Fruit fly (Drosophila melanogaster) whole organism, embryonic: ENCODE measurements around the gene Mur2B.

Experiments used
- Bgb ChIP-seq: fragments of 200-800 bp; sonication (Bioruptor generic); IDR thresholded peaks from 2 replicates; pipeline ENCODE4 v1.3.6; 2022; ENCODE audit warnings: missing biosample characterization, missing genetic modification characterization; ENCODE audit not compliant: partially characterized antibody
- CG11085 ChIP-seq: fragments of 200-800 bp; sonication (Bioruptor generic); IDR thresholded peaks from 2 replicates; pipeline ENCODE4 v1.3.6; 2022; ENCODE audit warnings: missing biosample characterization, missing genetic modification characterization
- CG11247 ChIP-seq: fragments of 200-800 bp; sonication (Bioruptor generic); IDR thresholded peaks from 2 replicates; pipeline ENCODE4 v1.3.6; 2022; ENCODE audit warnings: missing biosample characterization, missing genetic modification characterization
- CG12104 ChIP-seq: fragments of 200-800 bp; sonication (Bioruptor generic); optimal IDR thresholded peaks from 3 replicates; lab custom pipeline; 2016; ENCODE audit warnings: missing biosample characterization, missing genetic modification characterization
- CG12942 ChIP-seq: fragments of 200-800 bp; sonication (Bioruptor generic); optimal IDR thresholded peaks from 3 replicates; lab custom pipeline; 2016; ENCODE audit warnings: missing biosample characterization, missing genetic modification characterization
- CG13123 ChIP-seq: fragments of 200-800 bp; sonication (Bioruptor generic); optimal IDR thresholded peaks from 2 replicates; lab custom pipeline; 2016; ENCODE audit warnings: missing biosample characterization, missing genetic modification characterization
- CG13287 ChIP-seq: fragments of 200-800 bp; sonication (Bioruptor generic); IDR thresholded peaks from 2 replicates; pipeline ENCODE4 v1.3.6; 2022; ENCODE audit warnings: missing biosample characterization, missing genetic modification characterization; ENCODE audit not compliant: partially characterized antibody
- CG13296 ChIP-seq: fragments of 200-800 bp; sonication (Bioruptor generic); optimal IDR thresholded peaks from 3 replicates; lab custom pipeline; 2018; ENCODE audit warnings: missing biosample characterization, mild to moderate bottlenecking, missing genetic modification characterization
- CG15514 ChIP-seq: fragments of 200-800 bp; sonication (Bioruptor generic); optimal IDR thresholded peaks from 3 replicates; lab custom pipeline; 2017; ENCODE audit warnings: missing biosample characterization, missing genetic modification characterization, mild to moderate bottlenecking, moderate library complexity, missing genetic modification reagents
- CG17186 ChIP-seq: fragments of 200-800 bp; sonication (Bioruptor generic); optimal IDR thresholded peaks from 3 replicates; lab custom pipeline; 2017; ENCODE audit warnings: missing biosample characterization, missing genetic modification reagents, missing genetic modification characterization
- CG2116 ChIP-seq: fragments of 200-800 bp; sonication (Bioruptor generic); optimal IDR thresholded peaks from 3 replicates; lab custom pipeline; 2018; ENCODE audit warnings: missing biosample characterization, mild to moderate bottlenecking, missing genetic modification characterization
- CG32767 ChIP-seq: fragments of 200-800 bp; sonication (Bioruptor generic); IDR thresholded peaks from 2 replicates; pipeline ENCODE4 v1.3.6; 2022; ENCODE audit warnings: missing biosample characterization, missing genetic modification characterization
- CG42726 ChIP-seq: fragments of 200-800 bp; sonication (Bioruptor generic); IDR thresholded peaks from 2 replicates; pipeline ENCODE4 v1.3.6; 2022; ENCODE audit warnings: missing biosample characterization, missing genetic modification characterization; ENCODE audit not compliant: partially characterized antibody
- CG4328 ChIP-seq: fragments of 200-800 bp; sonication (Bioruptor generic); optimal IDR thresholded peaks from 3 replicates; lab custom pipeline; 2017; ENCODE audit warnings: missing biosample characterization, missing genetic modification reagents, missing genetic modification characterization
- CG4360 ChIP-seq: fragments of 200-800 bp; sonication (Bioruptor generic); IDR thresholded peaks from 2 replicates; pipeline ENCODE4 v1.3.6; 2022; ENCODE audit warnings: missing biosample characterization, missing genetic modification characterization
- CG7963 ChIP-seq: fragments of 200-800 bp; sonication (Bioruptor generic); IDR thresholded peaks from 3 replicates; pipeline ENCODE4 v1.3.6; 2022; ENCODE audit warnings: missing biosample characterization, missing genetic modification characterization; ENCODE audit not compliant: partially characterized antibody
- CG7987 ChIP-seq: fragments of 200-800 bp; sonication (Bioruptor generic); optimal IDR thresholded peaks from 2 replicates; lab custom pipeline; 2018; ENCODE audit warnings: missing biosample characterization, mild to moderate bottlenecking, missing genetic modification characterization, moderate library complexity
- Camta ChIP-seq: fragments of 200-800 bp; sonication (Bioruptor generic); optimal IDR thresholded peaks from 2 replicates; lab custom pipeline; 2016; ENCODE audit warnings: missing biosample characterization, missing genetic modification characterization
- Deaf1 ChIP-seq: fragments of 200-800 bp; optimal IDR thresholded peaks from 3 replicates; lab custom pipeline; 2019; ENCODE audit warnings: missing biosample characterization, mild to moderate bottlenecking, missing genetic modification characterization, moderate library complexity
- Dll ChIP-seq: fragments of 200-800 bp; sonication (Bioruptor generic); IDR thresholded peaks from 4 replicates; pipeline ENCODE4 v1.3.6; 2022; ENCODE audit warnings: missing biosample characterization, missing genetic modification characterization; ENCODE audit not compliant: partially characterized antibody
- Dp ChIP-seq: fragments of 200-800 bp; sonication (Bioruptor generic); optimal IDR thresholded peaks from 2 replicates; lab custom pipeline; 2018; ENCODE audit warnings: missing biosample characterization, mild to moderate bottlenecking, missing genetic modification characterization, moderate library complexity
- E2f2 ChIP-seq: fragments of 200-800 bp; sonication (Bioruptor generic); IDR thresholded peaks from 2 replicates; pipeline ENCODE4 v1.3.6; 2022; ENCODE audit warnings: missing biosample characterization, missing genetic modification characterization
- Ets65A ChIP-seq: fragments of 200-800 bp; sonication (Bioruptor generic); peaks from one replicate; lab custom pipeline; 2016; ENCODE audit warnings: missing biosample characterization, missing genetic modification characterization
- Ets97D ChIP-seq: fragments of 200-800 bp; sonication (Bioruptor generic); optimal IDR thresholded peaks from 3 replicates; lab custom pipeline; 2016; ENCODE audit warnings: missing biosample characterization, missing genetic modification characterization
- HLH4C ChIP-seq: fragments of 200-800 bp; sonication (Bioruptor generic); IDR thresholded peaks from 3 replicates; pipeline ENCODE4 v1.3.6; 2022; ENCODE audit warnings: missing biosample characterization, missing genetic modification characterization; ENCODE audit not compliant: partially characterized antibody
- MBD-R2 ChIP-seq: fragments of 200-800 bp; sonication (Bioruptor generic); IDR thresholded peaks from 2 replicates; pipeline ENCODE4 v1.3.6; 2022; ENCODE audit warnings: missing biosample characterization, missing genetic modification characterization
- Myb ChIP-seq: fragments of 200-800 bp; sonication (Bioruptor generic); optimal IDR thresholded peaks from 2 replicates; lab custom pipeline; 2016; ENCODE audit warnings: missing biosample characterization, missing genetic modification characterization
- Nf-YB ChIP-seq: fragments of 200-800 bp; sonication (Bioruptor generic); optimal IDR thresholded peaks from 3 replicates; lab custom pipeline; 2019; ENCODE audit warnings: missing biosample characterization, mild to moderate bottlenecking, missing genetic modification characterization, moderate library complexity
- Opbp ChIP-seq: fragments of 200-800 bp; sonication (Bioruptor generic); IDR thresholded peaks from 3 replicates; pipeline ENCODE4 v1.3.6; 2022; ENCODE audit warnings: missing biosample characterization, missing genetic modification characterization; ENCODE audit not compliant: partially characterized antibody
- Poxn ChIP-seq: fragments of 200-800 bp; sonication (Bioruptor generic); IDR thresholded peaks from 2 replicates; pipeline ENCODE4 v1.3.6; 2022; ENCODE audit warnings: missing biosample characterization, missing genetic modification characterization
- Scr ChIP-seq: fragments of 200-800 bp; sonication (Bioruptor generic); IDR thresholded peaks from 2 replicates; pipeline ENCODE4 v1.3.6; 2022; ENCODE audit warnings: missing biosample characterization, missing genetic modification characterization; ENCODE audit not compliant: partially characterized antibody
- ato ChIP-seq: fragments of 200-800 bp; sonication (Bioruptor generic); IDR thresholded peaks from 2 replicates; pipeline ENCODE4 v1.3.6; 2022; ENCODE audit warnings: missing biosample characterization, missing genetic modification characterization; ENCODE audit not compliant: partially characterized antibody
- bbx ChIP-seq: fragments of 200-800 bp; sonication (Bioruptor generic); IDR thresholded peaks from 2 replicates; pipeline ENCODE4 v1.3.6; 2022; ENCODE audit warnings: missing biosample characterization, missing genetic modification characterization; ENCODE audit not compliant: partially characterized antibody
- bowl ChIP-seq: fragments of 200-800 bp; sonication (Bioruptor generic); IDR thresholded peaks from 2 replicates; pipeline ENCODE4 v1.3.6; 2022; ENCODE audit warnings: missing biosample characterization, missing genetic modification characterization
- crp ChIP-seq, 2 experiments: fragments of 200-800 bp; sonication (Bioruptor generic); optimal IDR thresholded peaks; 2 replicates in 1 of 2; 3 replicates in 1 of 2; lab custom pipeline; 2017; ENCODE audit warnings: missing biosample characterization in 2 of 2, missing genetic modification characterization in 2 of 2, mild to moderate bottlenecking in 1 of 2, moderate library complexity in 1 of 2
- fd96Cb ChIP-seq: fragments of 200-800 bp; sonication (Bioruptor generic); optimal IDR thresholded peaks from 2 replicates; lab custom pipeline; 2018; ENCODE audit warnings: missing biosample characterization, mild to moderate bottlenecking, missing genetic modification characterization, moderate library complexity
- hb ChIP-seq: fragments of 200-800 bp; sonication (Bioruptor generic); IDR thresholded peaks from 3 replicates; pipeline ENCODE4 v1.3.6; 2022; ENCODE audit warnings: missing biosample characterization, missing genetic modification characterization; ENCODE audit not compliant: partially characterized antibody
- knrl ChIP-seq: fragments of 200-800 bp; sonication (Bioruptor generic); IDR thresholded peaks from 3 replicates; pipeline ENCODE4 v1.3.6; 2022; ENCODE audit warnings: missing biosample characterization, missing genetic modification characterization; ENCODE audit not compliant: partially characterized antibody
- nerfin-1 ChIP-seq: fragments of 200-800 bp; sonication (Bioruptor generic); optimal IDR thresholded peaks from 3 replicates; lab custom pipeline; 2019; ENCODE audit warnings: missing biosample characterization, mild to moderate bottlenecking, missing genetic modification characterization, moderate library complexity
- nmo ChIP-seq: fragments of 200-800 bp; sonication (Bioruptor generic); optimal IDR thresholded peaks from 2 replicates; lab custom pipeline; 2018; ENCODE audit warnings: missing biosample characterization, mild to moderate bottlenecking, missing genetic modification characterization, moderate library complexity
- pum ChIP-seq: fragments of 200-800 bp; sonication (Bioruptor generic); optimal IDR thresholded peaks from 2 replicates; lab custom pipeline; 2016; ENCODE audit warnings: missing biosample characterization, missing genetic modification characterization
- sens ChIP-seq: fragments of 200-800 bp; sonication (Bioruptor generic); peaks from one replicate; lab custom pipeline; 2016; ENCODE audit warnings: missing biosample characterization, missing genetic modification characterization
- sim ChIP-seq: fragments of 200-800 bp; sonication (Bioruptor generic); IDR thresholded peaks from 2 replicates; pipeline ENCODE4 v1.3.6; 2022; ENCODE audit warnings: missing biosample characterization, missing genetic modification characterization
- unpg ChIP-seq: fragments of 200-800 bp; sonication (Bioruptor generic); optimal IDR thresholded peaks from 3 replicates; lab custom pipeline; 2018; ENCODE audit warnings: missing biosample characterization, mild to moderate bottlenecking, missing genetic modification characterization, moderate library complexity

Gene Mur2B

DNA sequence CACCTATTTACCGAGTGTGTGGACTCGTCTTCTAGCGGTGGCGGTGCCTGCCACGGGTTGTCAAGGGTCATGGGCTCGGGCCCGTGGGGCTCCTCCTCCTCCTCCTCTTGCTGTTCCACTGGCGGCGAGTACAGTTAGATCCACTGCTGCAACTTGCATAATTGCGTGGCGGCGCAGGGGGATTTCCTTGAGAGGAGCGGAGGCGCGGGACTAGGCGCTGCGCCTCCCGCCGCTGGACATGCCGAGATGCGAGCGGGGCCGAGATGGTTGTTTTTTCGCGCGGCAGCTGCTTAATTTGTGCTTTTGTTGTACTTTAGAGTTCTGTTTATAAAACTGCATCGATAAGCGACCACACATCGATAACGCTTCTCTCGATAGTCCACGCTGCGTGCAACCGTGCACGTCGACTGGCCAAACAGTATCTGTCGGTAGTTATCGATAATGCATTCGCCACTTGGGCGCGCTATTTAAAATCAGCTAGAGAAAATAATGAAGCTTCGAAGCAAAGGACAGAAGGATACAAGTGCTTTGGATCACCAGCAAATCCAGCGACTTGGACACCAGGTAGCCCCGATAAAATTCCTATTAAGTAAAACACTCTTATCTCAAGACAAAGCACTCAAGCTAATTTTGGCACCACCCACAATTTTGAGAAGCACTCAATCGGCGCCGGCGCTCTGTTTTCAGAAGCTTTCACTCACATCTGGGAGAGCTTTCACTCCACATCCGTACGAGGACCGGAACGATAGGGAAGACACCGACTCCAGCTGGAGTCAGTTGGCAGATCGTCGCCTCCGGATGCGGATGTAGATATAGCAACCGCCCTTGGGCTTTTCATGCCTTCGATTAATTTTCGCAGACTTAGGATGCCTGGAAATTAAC, 27.2 kb upstream of the Mur2B start, which contains the start of gene a6 (continued):
- TF ChIP-seq hb (GFP tag; lab: Robert Waterston, UW) = peak; percentile 92
- TF ChIP-seq CG13123 (GFP tag; lab: Kevin White, UChicago) = no peak
- peak; percentile 90 for TF ChIP-seq Opbp (GFP tag; lab: Robert Waterston, UW)
- no peak for TF ChIP-seq Poxn (GFP tag; lab: Robert Waterston, UW)
- TF ChIP-seq Myb (GFP tag; lab: Kevin White, UChicago) = peak; percentile 59
- TF ChIP-seq CG4328 = no peak

DNA sequence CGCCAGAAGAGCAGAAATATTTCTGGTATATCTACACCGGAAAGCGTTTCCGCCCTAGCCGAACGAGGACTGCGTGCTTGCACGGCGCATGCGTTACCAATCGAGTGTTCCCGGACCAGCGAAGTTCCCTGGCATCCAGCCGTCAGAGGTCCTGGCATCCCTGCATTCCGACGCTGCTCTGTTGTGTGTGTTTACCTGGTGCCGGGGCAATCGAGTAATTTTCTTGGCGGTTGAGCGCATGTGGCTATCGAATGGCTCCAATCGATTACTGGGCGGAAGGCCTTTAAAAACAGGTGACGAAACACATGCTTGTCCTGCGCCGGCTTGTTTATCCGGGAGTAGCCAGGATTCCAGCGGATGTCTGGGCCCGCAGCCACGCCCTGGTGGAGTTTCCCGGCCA, 24.0 kb upstream of the Mur2B start, which contains the start of gene CG32809:
CG32809 (minus strand) TSS at position 216 of the 400 bp plus-strand sequence.
- TF ChIP-seq Poxn (GFP tag; lab: Robert Waterston, UW) = no peak
- no peak for TF ChIP-seq sim (GFP tag; lab: Robert Waterston, UW)
- TF ChIP-seq CG13296 (GFP tag; lab: Kevin White, UChicago) = no peak
- TF ChIP-seq CG12104 (GFP tag; lab: Kevin White, UChicago) = no peak
- TF ChIP-seq CG11085 (GFP tag; lab: Robert Waterston, UW) = no peak
- no peak for TF ChIP-seq pum (GFP tag; lab: Kevin White, UChicago)
- TF ChIP-seq Ets65A = peak; percentile 37
- peak; percentile 17; the same call in 1 of the 2 replicates for TF ChIP-seq CG13287
- TF ChIP-seq CG2116 (GFP tag; lab: Kevin White, UChicago) = peak; percentile 65
- TF ChIP-seq ato (GFP tag; lab: Robert Waterston, UW) = no peak
- peak in 1 of 2 experiments; percentile 49 for TF ChIP-seq crp (GFP tag; optimal IDR thresholded peaks at IDR 0.05; lab: Kevin White, UChicago)
- TF ChIP-seq knrl (GFP tag; lab: Robert Waterston, UW) = no peak
- TF ChIP-seq CG13123 (GFP tag; lab: Kevin White, UChicago) = no peak
- TF ChIP-seq Deaf1 (tag; lab: Kevin White, UChicago) = peak; percentile 41
- TF ChIP-seq CG7963 (GFP tag; lab: Robert Waterston, UW) = 0 out of 3 replicates have a peak, but pooled peaks have one; percentile 26
- TF ChIP-seq CG17186 (GFP tag; lab: Kevin White, UChicago) = peak; percentile 11
- 0 out of 2 replicates have a peak, but pooled peaks have one; percentile 24 for TF ChIP-seq MBD-R2
- TF ChIP-seq HLH4C (GFP tag; lab: Robert Waterston, UW) = peak; percentile 23; the same call in 1 of the 3 replicates
- peak; percentile 90 for TF ChIP-seq CG15514 (GFP tag; lab: Kevin White, UChicago)
- TF ChIP-seq bowl (GFP tag; lab: Robert Waterston, UW) = no peak
- peak; percentile 23; the same call in 1 of the 2 replicates for TF ChIP-seq CG32767 (GFP tag; lab: Robert Waterston, UW)
- 0 out of 2 replicates have a peak, but pooled peaks have one; percentile 13 for TF ChIP-seq CG42726 (GFP tag; lab: Robert Waterston, UW)
- TF ChIP-seq unpg (GFP tag; lab: Kevin White, UChicago) = no peak
- TF ChIP-seq nmo = peak; percentile 15
- peak; percentile 96 for TF ChIP-seq nerfin-1 (tag; lab: Kevin White, UChicago)
- TF ChIP-seq CG4360 = no peak
- no peak for TF ChIP-seq Nf-YB (GFP tag; lab: Kevin White, UChicago)
- TF ChIP-seq Ets97D (GFP tag; lab: Kevin White, UChicago) = peak; percentile 8
- 0 out of 4 replicates have a peak, but pooled peaks have one; percentile 14 for TF ChIP-seq Dll
- TF ChIP-seq CG12942 (GFP tag; lab: Kevin White, UChicago) = no peak
- peak; percentile 50; the same call in 1 of the 2 replicates for TF ChIP-seq Bgb (GFP tag; lab: Robert Waterston, UW)
- TF ChIP-seq CG7987 (GFP tag; lab: Kevin White, UChicago) = no peak
- 0 out of 2 replicates have a peak, but pooled peaks have one; percentile 11 for TF ChIP-seq Scr (GFP tag; lab: Robert Waterston, UW)
- TF ChIP-seq Camta = no peak
- TF ChIP-seq Opbp (GFP tag; lab: Robert Waterston, UW) = 0 out of 3 replicates have a peak, but pooled peaks have one; percentile 28
- peak; percentile 59; the same call in 1 of the 2 replicates for TF ChIP-seq E2f2 (GFP tag; lab: Robert Waterston, UW)
- no peak for TF ChIP-seq CG11247
- peak; percentile 43; the same call in 1 of the 2 replicates for TF ChIP-seq bbx
- TF ChIP-seq Dp = peak; percentile 45
- TF ChIP-seq fd96Cb (tag; lab: Kevin White, UChicago) = no peak
- TF ChIP-seq sens (GFP tag; lab: Kevin White, UChicago) = peak; percentile 46
